Fruit fly (Drosophila melanogaster) S2 (cell line): Measurements from ENCODE around the gene mRpL21.

ENCODE experiments used
- CG8478 ChIP-seq: fragments of >200 bp; optimal IDR thresholded peaks from 2 replicates; lab custom pipeline; 2018
- CTCF ChIP-seq, 2 experiments: fragments of >200 bp; optimal IDR thresholded peaks; 2 replicates each; lab custom pipeline; 2018

dm6 chr3L:19230801-19231547 is 23.9 kb downstream of the mRpL21 start:
- TF ChIP-seq CG8478 (lab: Kevin White, UChicago) (no peak), CTCF (optimal IDR thresholded peaks at IDR 0.05; lab: Kevin White, UChicago) (no peak)
